Fruit fly (Drosophila melanogaster): ENCODE measurements around the gene RhoGAP71E.

RhoGAP71E gene

dm6 chr3L:15590803-15591597, 2.3 kb downstream of the RhoGAP71E start:
- TF ChIP-seq CG9797 (GFP tag; optimal IDR thresholded peaks at IDR 0.05) (no peak), CG6654 (GFP tag; optimal IDR thresholded peaks at IDR 0.05) (no peak), stwl (tag; optimal IDR thresholded peaks at IDR 0.05) (no peak), CG6813 (GFP tag; optimal IDR thresholded peaks at IDR 0.05) (peak; percentile 46), CG15073 (GFP tag; optimal IDR thresholded peaks at IDR 0.05) (no peak), Awh (GFP tag; IDR thresholded peaks at IDR 0.05) (peak; percentile 40; the same call in 1 of the 2 replicates), Vsx1 (GFP tag; optimal IDR thresholded peaks at IDR 0.05) (peak; percentile 9), chn (GFP tag; optimal IDR thresholded peaks at IDR 0.05) (no peak), chinmo (GFP tag; IDR thresholded peaks at IDR 0.05; ENCODE audit: partially characterized antibody) (peak; percentile 70; the same call in 2 of the 4 replicates), Hr51 (GFP tag; optimal IDR thresholded peaks at IDR 0.05) (peak in 1 of 2 experiments; percentile 17), CG6254 (GFP tag; optimal IDR thresholded peaks at IDR 0.05) (no peak), NC2α (GFP tag; optimal IDR thresholded peaks at IDR 0.05) (no peak), inv (GFP tag; IDR thresholded peaks at IDR 0.05; ENCODE audit: partially characterized antibody) (no peak), Hmr (GFP tag; optimal IDR thresholded peaks at IDR 0.05) (peak; percentile 49), Xbp1 (GFP tag; optimal IDR thresholded peaks at IDR 0.05) (no peak), BEAF-32 (GFP tag; optimal IDR thresholded peaks at IDR 0.05) (no peak), CG12155 (GFP tag; optimal IDR thresholded peaks at IDR 0.05) (peak; percentile 4), B-H1 (GFP tag; IDR thresholded peaks at IDR 0.05) (no peak; the same call in 2 of the 3 replicates), CG10147 (GFP tag; optimal IDR thresholded peaks at IDR 0.05) (peak; percentile 9), Sox100B (GFP tag; optimal IDR thresholded peaks at IDR 0.05) (peak; percentile 30), az2 (GFP tag; optimal IDR thresholded peaks at IDR 0.05) (no peak), CG17359 (tag; optimal IDR thresholded peaks at IDR 0.05) (peak; percentile 0), lilli (GFP tag; optimal IDR thresholded peaks at IDR 0.05) (no peak), Dbx (GFP tag; IDR thresholded peaks at IDR 0.05) (0 out of 3 replicates have a peak, but pooled peaks have one; percentile 38), H2.0 (GFP tag; IDR thresholded peaks at IDR 0.05) (0 out of 2 replicates have a peak, but pooled peaks have one; percentile 3), CG6683 (GFP tag; optimal IDR thresholded peaks at IDR 0.05) (no peak), sob (GFP tag; IDR thresholded peaks at IDR 0.05) (0 out of 2 replicates have a peak, but pooled peaks have one; percentile 40), HHEX (GFP tag; optimal IDR thresholded peaks at IDR 0.05) (peak; percentile 51), CG1603 (tag; optimal IDR thresholded peaks at IDR 0.05) (peak; percentile 26), CG2199 (GFP tag; IDR thresholded peaks at IDR 0.05) (peak; percentile 31; the same call in 1 of the 3 replicates), PHDP (tag; optimal IDR thresholded peaks at IDR 0.05) (peak; percentile 38), Ada2b (GFP tag; IDR thresholded peaks at IDR 0.05) (peak; percentile 24; the same call in 1 of the 2 replicates), CG11398 (GFP tag; optimal IDR thresholded peaks at IDR 0.05) (no peak), Trl (optimal IDR thresholded peaks at IDR 0.05) (no peak), Trl (GFP tag; optimal IDR thresholded peaks at IDR 0.05) (no peak), seq (GFP tag; IDR thresholded peaks at IDR 0.05) (peak; percentile 50; the same call in 1 of the 2 replicates), CG11247 (GFP tag; IDR thresholded peaks at IDR 0.05) (no peak), tgo (GFP tag; IDR thresholded peaks at IDR 0.05) (no peak; the same call in 2 of the 3 replicates), sna (GFP tag; IDR thresholded peaks at IDR 0.05; ENCODE audit: partially characterized antibody) (no peak), CG17361 (GFP tag; IDR thresholded peaks at IDR 0.05) (no peak), sima (GFP tag; optimal IDR thresholded peaks at IDR 0.05) (no peak), CG31224 (GFP tag; IDR thresholded peaks at IDR 0.05) (peak; percentile 37), Camta (GFP tag; optimal IDR thresholded peaks at IDR 0.05) (no peak), CoRest (tag; optimal IDR thresholded peaks at IDR 0.05) (peak; percentile 38), gce (GFP tag; IDR thresholded peaks at IDR 0.05) (no peak), fd3F (GFP tag; optimal IDR thresholded peaks at IDR 0.05) (peak; percentile 76), ATbp (GFP tag; optimal IDR thresholded peaks at IDR 0.05) (peak; percentile 58), danr (GFP tag; IDR thresholded peaks at IDR 0.05) (peak; percentile 35; the same call in 1 of the 2 replicates)

Data from whole organism, embryonic.